Worm (Caenorhabditis elegans): ENCODE measurements around the gene ZK354.2.

DNA sequence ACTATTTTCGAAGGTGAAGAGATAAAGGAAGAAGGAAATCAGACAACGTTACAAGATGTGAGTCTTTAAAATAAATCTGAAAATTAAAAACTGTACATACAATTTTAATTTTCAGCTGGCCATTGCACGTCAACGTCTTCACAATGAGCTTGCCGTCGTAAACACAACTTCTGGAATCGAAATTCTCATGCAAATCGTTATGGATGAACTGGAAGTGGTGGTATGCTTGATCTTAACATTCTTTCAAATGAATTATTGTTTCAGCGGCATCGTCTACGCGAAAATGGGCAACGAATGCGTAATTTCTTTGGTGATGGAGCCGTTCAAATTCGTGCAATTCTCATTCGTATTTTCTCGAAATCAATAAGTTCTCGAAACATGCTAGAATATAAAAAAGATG, 41.4 kb downstream of the ZK354.2 start:
- no peak for TF ChIP-seq ama-1 (optimal IDR thresholded peaks at IDR 0.05)
- TF ChIP-seq nhr-232 (tag; optimal IDR thresholded peaks at IDR 0.05) = no peak
- TF ChIP-seq pha-4 (tag; optimal IDR thresholded peaks at IDR 0.05) = no peak
- no peak for TF ChIP-seq rnt-1 (tag; optimal IDR thresholded peaks at IDR 0.05)
- TF ChIP-seq ets-4 (tag; optimal IDR thresholded peaks at IDR 0.05) = no peak
- no peak for TF ChIP-seq odd-2 (tag; optimal IDR thresholded peaks at IDR 0.05)
- no peak for TF ChIP-seq sox-2 (GFP tag; IDR thresholded peaks at IDR 0.05)
- no peak for TF ChIP-seq nhr-11 (tag; optimal IDR thresholded peaks at IDR 0.05)
- TF ChIP-seq unc-42 (tag; optimal IDR thresholded peaks at IDR 0.05) = no peak
